Worm (Caenorhabditis elegans) whole organism, early embryonic: ENCODE results near the gene T14B4.9.

Source experiments
- B0310.2 ChIP-seq: sonication (generic microtip); optimal IDR thresholded peaks from 2 replicates; lab custom pipeline; 2016; ENCODE audit warnings: mild to moderate bottlenecking, missing genetic modification characterization, missing compliant biosample characterization
- F13C5.2 ChIP-seq: sonication (generic microtip); optimal IDR thresholded peaks from 2 replicates; lab custom pipeline; 2017; ENCODE audit warnings: mild to moderate bottlenecking, missing genetic modification characterization, inconsistent platforms, missing compliant biosample characterization
- aly-1 ChIP-seq: sonication (generic microtip); optimal IDR thresholded peaks from 2 replicates; lab custom pipeline; 2016; ENCODE audit warnings: missing genetic modification characterization, missing compliant biosample characterization
- ama-1 ChIP-seq: fragments of 150-350 bp; optimal IDR thresholded peaks from 2 replicates; lab custom pipeline; 2014
- ceh-13 ChIP-seq: fragments of 200-800 bp; sonication (Bioruptor generic); optimal IDR thresholded peaks from 2 replicates; lab custom pipeline; 2018; ENCODE audit warnings: mild to moderate bottlenecking, missing genetic modification characterization, missing compliant biosample characterization
- flt-1 ChIP-seq: fragments of 200-800 bp; sonication (Bioruptor generic); IDR thresholded peaks from 2 replicates; pipeline ENCODE4 v1.3.6; 2022; ENCODE audit warnings: missing genetic modification characterization, missing compliant biosample characterization
- hmg-4 ChIP-seq: fragments of 200-800 bp; sonication (Bioruptor generic); optimal IDR thresholded peaks from 2 replicates; lab custom pipeline; 2018; ENCODE audit warnings: mild to moderate bottlenecking, missing genetic modification characterization, missing compliant biosample characterization
- hnd-1 ChIP-seq: sonication (generic microtip); optimal IDR thresholded peaks from 2 replicates; lab custom pipeline; 2016; ENCODE audit warnings: missing genetic modification characterization, missing compliant biosample characterization
- pes-1 ChIP-seq: fragments of 200-800 bp; sonication (Bioruptor generic); IDR thresholded peaks from 2 replicates; pipeline ENCODE4 v1.3.6; 2022; ENCODE audit warnings: missing genetic modification reagents, missing genetic modification characterization, missing compliant biosample characterization
- scrt-1 ChIP-seq: fragments of 200-800 bp; sonication (Bioruptor generic); IDR thresholded peaks from 2 replicates; pipeline ENCODE4 v1.3.6; 2022; ENCODE audit warnings: missing genetic modification characterization, missing compliant biosample characterization
- sea-1 ChIP-seq: fragments of 200-800 bp; sonication (Bioruptor generic); conservative IDR thresholded peaks from 2 replicates; pipeline ENCODE4 v1.3.6; 2022; ENCODE audit warnings: missing genetic modification characterization, missing compliant biosample characterization
- tbx-11 ChIP-seq: fragments of 200-800 bp; sonication (Bioruptor generic); IDR thresholded peaks from 2 replicates; pipeline ENCODE4 v1.3.6; 2022; ENCODE audit warnings: missing genetic modification characterization, missing compliant biosample characterization
- tbx-37 ChIP-seq: fragments of 200-800 bp; sonication (Bioruptor generic); conservative IDR thresholded peaks from 2 replicates; pipeline ENCODE4 v1.3.6; 2022; ENCODE audit warnings: missing genetic modification reagents, missing genetic modification characterization, missing compliant biosample characterization
- tra-4 ChIP-seq: sonication (generic microtip); optimal IDR thresholded peaks from 2 replicates; lab custom pipeline; 2017; ENCODE audit warnings: missing genetic modification characterization, missing compliant biosample characterization

DNA sequence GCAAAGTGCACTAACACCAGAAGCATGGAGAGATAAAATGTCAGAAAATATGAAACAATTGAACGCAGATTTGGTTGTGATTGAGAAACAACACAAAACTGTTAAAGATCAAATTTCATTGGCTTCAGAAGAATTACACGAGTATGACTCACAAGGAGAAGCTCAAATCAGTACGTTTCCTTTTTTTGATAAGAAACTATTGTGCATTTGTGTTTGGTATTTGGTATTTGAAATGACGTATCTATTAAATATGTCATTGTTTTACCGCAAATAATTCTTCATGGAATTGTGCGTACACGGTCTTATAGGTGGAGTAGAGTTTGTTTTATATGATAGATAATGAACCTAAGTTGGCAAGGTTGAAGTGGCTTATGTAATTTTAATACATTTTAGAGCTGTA, 52.1 kb downstream of the T14B4.9 start:
- TF ChIP-seq sea-1 (GFP tag; lab: Robert Waterston, UW) (no peak), pes-1 (GFP tag; lab: Robert Waterston, UW) (no peak), ama-1 (lab: Kevin White, UChicago) (no peak), hnd-1 (tag; lab: Kevin White, UChicago) (no peak), tbx-37 (GFP tag; lab: Robert Waterston, UW) (no peak), ceh-13 (no peak), scrt-1 (GFP tag; lab: Robert Waterston, UW) (no peak), flt-1 (GFP tag; lab: Robert Waterston, UW) (no peak), aly-1 (tag; lab: Kevin White, UChicago) (no peak), tbx-11 (GFP tag; lab: Robert Waterston, UW) (no peak), tra-4 (tag; lab: Kevin White, UChicago) (no peak), hmg-4 (GFP tag; lab: Kevin White, UChicago) (no peak), F13C5.2 (no peak), B0310.2 (tag; lab: Kevin White, UChicago) (no peak)
